Worm (Caenorhabditis elegans) whole organism, L3 larva: ENCODE measurements around the gene Y7A5A.2.

Source experiments
- aly-2 ChIP-seq: fragments of 150-350 bp; optimal IDR thresholded peaks from 2 replicates; lab custom pipeline; 2014; ENCODE audit warnings: missing biosample characterization, missing genetic modification characterization
- ama-1 ChIP-seq: fragments of 150-350 bp; optimal IDR thresholded peaks from 2 replicates; lab custom pipeline; 2018
- lin-15B ChIP-seq: fragments of 150-350 bp; optimal IDR thresholded peaks from 2 replicates; lab custom pipeline; 2014; ENCODE audit warnings: missing biosample characterization, missing genetic modification characterization
- nhr-11 ChIP-seq: fragments of 150-350 bp; optimal IDR thresholded peaks from 2 replicates; lab custom pipeline; 2014; ENCODE audit warnings: missing biosample characterization, missing genetic modification characterization
- pqm-1 ChIP-seq: fragments of 150-350 bp; optimal IDR thresholded peaks from 2 replicates; lab custom pipeline; 2017; ENCODE audit warnings: missing biosample characterization, missing genetic modification characterization, inconsistent platforms
- snpc-4 ChIP-seq: fragments of 150-350 bp; optimal IDR thresholded peaks from 2 replicates; lab custom pipeline; 2014; ENCODE audit warnings: missing biosample characterization, missing genetic modification characterization

DNA sequence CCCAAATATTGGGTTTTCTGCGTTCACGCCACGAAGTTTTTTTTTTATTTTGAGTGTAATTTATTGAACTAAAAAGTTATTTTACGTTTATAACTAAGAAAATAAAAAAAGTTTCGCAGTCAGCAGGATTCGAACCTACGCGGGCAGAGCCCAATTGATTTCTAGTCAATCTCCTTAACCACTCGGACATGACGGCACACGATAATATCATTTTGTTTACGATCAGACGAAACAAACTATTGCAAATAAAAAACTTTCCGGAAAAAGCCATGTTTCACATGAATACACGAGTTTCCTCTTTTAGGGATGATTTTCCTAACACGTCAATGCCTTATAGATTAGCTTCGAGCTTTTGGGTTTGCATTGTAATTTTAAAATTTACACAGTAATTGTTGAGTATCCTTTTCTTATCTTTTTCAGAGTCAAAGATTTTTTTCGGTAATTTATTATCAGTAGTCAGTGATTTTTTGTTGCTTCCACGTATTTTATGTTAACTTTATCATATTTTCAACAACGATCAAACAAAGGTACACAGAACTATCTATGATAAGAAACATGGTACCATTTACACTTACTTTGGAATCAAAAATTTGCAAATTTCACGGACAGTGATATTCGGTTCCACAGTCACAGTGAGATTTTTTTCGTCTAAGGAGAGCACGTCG, 2.5 kb downstream of the Y7A5A.2 start:
- TF ChIP-seq aly-2 (tag; lab: Kevin White, UChicago): no peak
- no peak for TF ChIP-seq ama-1 (lab: Kevin White, UChicago)
- TF ChIP-seq pqm-1 (tag; lab: Kevin White, UChicago): peak; percentile 22
- TF ChIP-seq lin-15B: no peak
- TF ChIP-seq nhr-11: no peak
- no peak for TF ChIP-seq snpc-4
